Fruit fly (Drosophila melanogaster) whole organism, embryonic: ENCODE results near the gene SelT.

ENCODE experiments used
- Abd-B ChIP-seq: fragments of 200-800 bp; sonication (Bioruptor generic); optimal IDR thresholded peaks from 2 replicates; lab custom pipeline; 2018; ENCODE audit warnings: missing biosample characterization, mild to moderate bottlenecking, missing genetic modification characterization, moderate library complexity
- Adf1 ChIP-seq: fragments of 200-800 bp; sonication (Bioruptor generic); IDR thresholded peaks from 2 replicates; pipeline ENCODE4 v1.3.6; 2022; ENCODE audit warnings: missing biosample characterization, missing genetic modification characterization
- CG10267 ChIP-seq: fragments of 200-800 bp; sonication (Bioruptor generic); optimal IDR thresholded peaks from 2 replicates; lab custom pipeline; 2018; ENCODE audit warnings: missing biosample characterization, mild to moderate bottlenecking, missing genetic modification characterization, moderate library complexity
- CG10321 ChIP-seq: fragments of 200-800 bp; sonication (Bioruptor generic); IDR thresholded peaks from 2 replicates; pipeline ENCODE4 v1.3.6; 2022; ENCODE audit warnings: missing biosample characterization, missing genetic modification characterization
- CG10654 ChIP-seq: fragments of 200-800 bp; sonication (Bioruptor generic); optimal IDR thresholded peaks from 2 replicates; lab custom pipeline; 2016; ENCODE audit warnings: missing biosample characterization, missing genetic modification characterization
- CG11695 ChIP-seq: fragments of 200-800 bp; sonication (Bioruptor generic); IDR thresholded peaks from 3 replicates; pipeline ENCODE4 v1.3.6; 2022; ENCODE audit warnings: missing biosample characterization, missing genetic modification characterization
- CG12071 ChIP-seq: fragments of 200-800 bp; sonication (Bioruptor generic); optimal IDR thresholded peaks from 3 replicates; lab custom pipeline; 2018; ENCODE audit warnings: missing biosample characterization, mild to moderate bottlenecking, missing genetic modification characterization
- CG12769 ChIP-seq: fragments of 200-800 bp; sonication (Bioruptor generic); optimal IDR thresholded peaks from 2 replicates; lab custom pipeline; 2019; ENCODE audit warnings: missing biosample characterization, mild to moderate bottlenecking, missing genetic modification characterization, moderate library complexity
- CG13775 ChIP-seq: fragments of 200-800 bp; sonication (Bioruptor generic); optimal IDR thresholded peaks from 3 replicates; lab custom pipeline; 2017; ENCODE audit warnings: missing biosample characterization, mild to moderate bottlenecking, missing genetic modification characterization
- CG15479 ChIP-seq: fragments of 200-800 bp; sonication (Bioruptor generic); optimal IDR thresholded peaks from 3 replicates; lab custom pipeline; 2019; ENCODE audit warnings: missing biosample characterization, mild to moderate bottlenecking, missing genetic modification characterization, moderate library complexity
- CG1647 ChIP-seq: fragments of 200-800 bp; sonication (Bioruptor generic); optimal IDR thresholded peaks from 3 replicates; lab custom pipeline; 2016; ENCODE audit warnings: missing biosample characterization, missing genetic modification characterization
- CG16815 ChIP-seq: fragments of 200-800 bp; sonication (Bioruptor generic); optimal IDR thresholded peaks from 3 replicates; lab custom pipeline; 2017; ENCODE audit warnings: missing biosample characterization, mild to moderate bottlenecking, missing genetic modification characterization
- CG17186 ChIP-seq: fragments of 200-800 bp; sonication (Bioruptor generic); optimal IDR thresholded peaks from 3 replicates; lab custom pipeline; 2017; ENCODE audit warnings: missing biosample characterization, missing genetic modification reagents, missing genetic modification characterization
- CG2199 ChIP-seq: fragments of 200-800 bp; sonication (Bioruptor generic); IDR thresholded peaks from 3 replicates; pipeline ENCODE4 v1.3.6; 2022; ENCODE audit warnings: missing biosample characterization, missing genetic modification characterization
- CG30020 ChIP-seq: fragments of 200-800 bp; optimal IDR thresholded peaks from 2 replicates; lab custom pipeline; 2019; ENCODE audit warnings: missing biosample characterization, mild to moderate bottlenecking, missing genetic modification characterization, moderate library complexity
- CG30431 ChIP-seq: fragments of 200-800 bp; sonication (Bioruptor generic); optimal IDR thresholded peaks from 2 replicates; lab custom pipeline; 2017; ENCODE audit warnings: missing biosample characterization, missing genetic modification characterization
- CG33213 ChIP-seq: fragments of 200-800 bp; sonication (Bioruptor generic); optimal IDR thresholded peaks from 3 replicates; lab custom pipeline; 2016; ENCODE audit warnings: missing biosample characterization, missing genetic modification characterization
- CG33557 ChIP-seq: fragments of 200-800 bp; sonication (Bioruptor generic); optimal IDR thresholded peaks from 2 replicates; lab custom pipeline; 2019; ENCODE audit warnings: missing biosample characterization, mild to moderate bottlenecking, missing genetic modification characterization, moderate library complexity
- CG43689 ChIP-seq: fragments of 200-800 bp; sonication (Bioruptor generic); IDR thresholded peaks from 2 replicates; pipeline ENCODE4 v1.3.6; 2022; ENCODE audit warnings: missing biosample characterization, missing genetic modification characterization
- CG4820 ChIP-seq: fragments of 200-800 bp; sonication (Bioruptor generic); optimal IDR thresholded peaks from 3 replicates; lab custom pipeline; 2016; ENCODE audit warnings: missing biosample characterization, missing genetic modification characterization
- CG5953 ChIP-seq: fragments of 200-800 bp; sonication (Bioruptor generic); IDR thresholded peaks from 2 replicates; pipeline ENCODE4 v1.3.6; 2022; ENCODE audit warnings: missing biosample characterization, missing genetic modification characterization
- CG6813 ChIP-seq: fragments of 200-800 bp; sonication (Bioruptor generic); optimal IDR thresholded peaks from 2 replicates; lab custom pipeline; 2017; ENCODE audit warnings: missing biosample characterization, missing genetic modification characterization, mild to moderate bottlenecking, moderate library complexity, missing genetic modification reagents
- CG6854 ChIP-seq: fragments of 200-800 bp; sonication (Bioruptor generic); optimal IDR thresholded peaks from 3 replicates; lab custom pipeline; 2017; ENCODE audit warnings: missing biosample characterization, mild to moderate bottlenecking, missing genetic modification characterization
- CG7786 ChIP-seq: fragments of 200-800 bp; sonication (Bioruptor generic); optimal IDR thresholded peaks from 2 replicates; lab custom pipeline; 2016; ENCODE audit warnings: missing biosample characterization, missing genetic modification characterization
- CG8924 ChIP-seq: fragments of 200-800 bp; optimal IDR thresholded peaks from 3 replicates; lab custom pipeline; 2019; ENCODE audit warnings: missing biosample characterization, mild to moderate bottlenecking, missing genetic modification characterization, moderate library complexity
- CG9797 ChIP-seq: fragments of 200-800 bp; sonication (Bioruptor generic); optimal IDR thresholded peaks from 3 replicates; lab custom pipeline; 2018; ENCODE audit warnings: missing biosample characterization, mild to moderate bottlenecking, missing genetic modification characterization
- CG9876 ChIP-seq: fragments of 200-800 bp; sonication (Bioruptor generic); optimal IDR thresholded peaks from 2 replicates; lab custom pipeline; 2016; ENCODE audit warnings: missing biosample characterization, missing genetic modification characterization
- Drgx ChIP-seq: fragments of 200-800 bp; sonication (Bioruptor generic); IDR thresholded peaks from 2 replicates; pipeline ENCODE4 v1.3.6; 2022; ENCODE audit warnings: missing biosample characterization, missing genetic modification characterization
- HHEX ChIP-seq: fragments of 200-800 bp; sonication (Bioruptor generic); optimal IDR thresholded peaks from 3 replicates; lab custom pipeline; 2017; ENCODE audit warnings: missing biosample characterization, mild to moderate bottlenecking, missing genetic modification characterization, missing genetic modification reagents
- HmgD ChIP-seq: fragments of 200-800 bp; sonication (Bioruptor generic); optimal IDR thresholded peaks from 3 replicates; lab custom pipeline; 2016; ENCODE audit warnings: missing biosample characterization, missing genetic modification characterization
- Max ChIP-seq: fragments of 200-800 bp; sonication (Bioruptor generic); optimal IDR thresholded peaks from 2 replicates; lab custom pipeline; 2016; ENCODE audit warnings: missing biosample characterization, mild to moderate bottlenecking, missing genetic modification characterization
- Ravus ChIP-seq: fragments of 200-800 bp; sonication (Bioruptor generic); IDR thresholded peaks from 2 replicates; pipeline ENCODE4 v1.3.6; 2022; ENCODE audit warnings: missing biosample characterization, missing genetic modification characterization
- Rfx ChIP-seq: fragments of 200-800 bp; sonication (Bioruptor generic); IDR thresholded peaks from 2 replicates; pipeline ENCODE4 v1.3.6; 2022; ENCODE audit warnings: missing biosample characterization, missing genetic modification characterization
- az2 ChIP-seq: fragments of 200-800 bp; sonication (Bioruptor generic); optimal IDR thresholded peaks from 3 replicates; lab custom pipeline; 2016; ENCODE audit warnings: missing biosample characterization, missing genetic modification characterization
- bowl ChIP-seq: fragments of 200-800 bp; sonication (Bioruptor generic); IDR thresholded peaks from 2 replicates; pipeline ENCODE4 v1.3.6; 2022; ENCODE audit warnings: missing biosample characterization, missing genetic modification characterization
- cato ChIP-seq: fragments of 200-800 bp; sonication (Bioruptor generic); optimal IDR thresholded peaks from 2 replicates; lab custom pipeline; 2016; ENCODE audit warnings: missing biosample characterization, missing genetic modification characterization, borderline replicate concordance
- caup ChIP-seq: fragments of 200-800 bp; sonication (Bioruptor generic); optimal IDR thresholded peaks from 3 replicates; lab custom pipeline; 2017; ENCODE audit warnings: missing biosample characterization, mild to moderate bottlenecking, missing genetic modification characterization, moderate library complexity; ENCODE audit not compliant: severe bottlenecking
- chn ChIP-seq: fragments of 200-800 bp; sonication (Bioruptor generic); optimal IDR thresholded peaks from 2 replicates; lab custom pipeline; 2016; ENCODE audit warnings: missing biosample characterization, missing genetic modification characterization
- ci ChIP-seq: fragments of 200-800 bp; sonication (Bioruptor generic); IDR thresholded peaks from 3 replicates; pipeline ENCODE4 v1.3.6; 2022; ENCODE audit warnings: missing biosample characterization, missing genetic modification characterization
- ewg ChIP-seq: fragments of 200-800 bp; sonication (Bioruptor generic); optimal IDR thresholded peaks from 3 replicates; lab custom pipeline; 2017; ENCODE audit warnings: mild to moderate bottlenecking, missing biosample characterization, missing genetic modification reagents, missing genetic modification characterization
- gt ChIP-seq: fragments of 200-800 bp; sonication (Bioruptor generic); IDR thresholded peaks from 2 replicates; pipeline ENCODE4 v1.3.6; 2022; ENCODE audit warnings: missing biosample characterization, missing genetic modification characterization
- lab ChIP-seq: fragments of 200-800 bp; sonication (Bioruptor generic); optimal IDR thresholded peaks from 3 replicates; lab custom pipeline; 2017; ENCODE audit warnings: missing biosample characterization, missing genetic modification characterization, mild to moderate bottlenecking, moderate library complexity, missing genetic modification reagents
- nau ChIP-seq: fragments of 200-800 bp; sonication (Bioruptor generic); optimal IDR thresholded peaks from 3 replicates; lab custom pipeline; 2017; ENCODE audit warnings: missing biosample characterization, mild to moderate bottlenecking, missing genetic modification characterization, missing genetic modification reagents
- nom ChIP-seq: fragments of 200-800 bp; sonication (Bioruptor generic); optimal IDR thresholded peaks from 2 replicates; lab custom pipeline; 2017; ENCODE audit warnings: missing biosample characterization, missing genetic modification characterization, mild to moderate bottlenecking, moderate library complexity, missing genetic modification reagents
- oc ChIP-seq: fragments of 200-800 bp; sonication (Bioruptor generic); optimal IDR thresholded peaks from 2 replicates; lab custom pipeline; 2018; ENCODE audit warnings: missing biosample characterization, mild to moderate bottlenecking, missing genetic modification characterization, moderate library complexity
- pfk ChIP-seq: fragments of 200-800 bp; sonication (Bioruptor generic); optimal IDR thresholded peaks from 2 replicates; lab custom pipeline; 2018; ENCODE audit warnings: missing biosample characterization, mild to moderate bottlenecking, missing genetic modification characterization, moderate library complexity
- pnt ChIP-seq: fragments of 200-800 bp; sonication (Bioruptor generic); optimal IDR thresholded peaks from 3 replicates; lab custom pipeline; 2016; ENCODE audit warnings: missing biosample characterization, missing genetic modification characterization
- stc ChIP-seq: fragments of 200-800 bp; sonication (Bioruptor generic); IDR thresholded peaks from 2 replicates; pipeline ENCODE4 v1.3.6; 2022; ENCODE audit warnings: missing biosample characterization, missing genetic modification characterization
- z ChIP-seq: fragments of 200-800 bp; sonication (Bioruptor generic); IDR thresholded peaks from 3 replicates; pipeline ENCODE4 v1.3.6; 2022; ENCODE audit warnings: missing biosample characterization, missing genetic modification characterization

The SelT gene

dm6 chr2L:5044892-5045619 lies 34.3 kb downstream of the SelT start (continued):
- TF ChIP-seq CG10321 (GFP tag; lab: Robert Waterston, UW): 0 out of 2 replicates have a peak, but pooled peaks have one; percentile 35
- TF ChIP-seq CG12769 (tag; lab: Kevin White, UChicago): peak; percentile 6
- peak; percentile 67 for TF ChIP-seq CG13775
- no peak for TF ChIP-seq HmgD (GFP tag; lab: Kevin White, UChicago)
- peak; percentile 51 for TF ChIP-seq chn (GFP tag; lab: Kevin White, UChicago)
- TF ChIP-seq CG1647 (GFP tag; lab: Kevin White, UChicago): no peak
- TF ChIP-seq HHEX (GFP tag; lab: Kevin White, UChicago): peak; percentile 69
- TF ChIP-seq CG8924 (tag; lab: Kevin White, UChicago): peak; percentile 57
- peak; percentile 16 for TF ChIP-seq nau (GFP tag; lab: Kevin White, UChicago)
- TF ChIP-seq CG6854 (GFP tag; lab: Kevin White, UChicago): no peak
- peak; percentile 53 for TF ChIP-seq CG10267
- TF ChIP-seq caup (GFP tag; lab: Kevin White, UChicago): peak; percentile 16
- no peak for TF ChIP-seq gt
- no peak for TF ChIP-seq CG12071
- TF ChIP-seq CG30431 (GFP tag; lab: Kevin White, UChicago): no peak
- peak; percentile 3 for TF ChIP-seq CG33213 (GFP tag; lab: Kevin White, UChicago)
- TF ChIP-seq lab (GFP tag; lab: Kevin White, UChicago): peak; percentile 67
- peak; percentile 49; the same call in 1 of the 2 replicates for TF ChIP-seq CG5953
- TF ChIP-seq bowl (GFP tag; lab: Robert Waterston, UW): 0 out of 2 replicates have a peak, but pooled peaks have one; percentile 45
- TF ChIP-seq Drgx: peak; percentile 38
- peak; percentile 74 for TF ChIP-seq CG2199 (GFP tag; lab: Robert Waterston, UW)
- TF ChIP-seq CG4820: peak; percentile 10
- peak; percentile 36 for TF ChIP-seq ewg (GFP tag; lab: Kevin White, UChicago)
- peak; percentile 52 for TF ChIP-seq nom (GFP tag; lab: Kevin White, UChicago)
- TF ChIP-seq ci (GFP tag; lab: Robert Waterston, UW): peak; percentile 85
- TF ChIP-seq CG7786 (GFP tag; lab: Kevin White, UChicago): peak; percentile 26
- peak; percentile 48 for TF ChIP-seq az2
- no peak for TF ChIP-seq Adf1 (GFP tag; lab: Robert Waterston, UW)
- TF ChIP-seq CG15479 (GFP tag; lab: Kevin White, UChicago): no peak
- peak; percentile 42 for TF ChIP-seq Max (GFP tag; lab: Kevin White, UChicago)
- peak; percentile 41; the same call in 1 of the 2 replicates for TF ChIP-seq stc (GFP tag; lab: Robert Waterston, UW)
- TF ChIP-seq pnt (GFP tag; lab: Kevin White, UChicago): peak; percentile 22
- TF ChIP-seq CG17186 (GFP tag; lab: Kevin White, UChicago): no peak
- no peak for TF ChIP-seq cato
- peak; percentile 63 for TF ChIP-seq Rfx (GFP tag; lab: Robert Waterston, UW)
- peak; percentile 10 for TF ChIP-seq CG9876
- no peak for TF ChIP-seq CG9797 (GFP tag; lab: Kevin White, UChicago)
- TF ChIP-seq CG30020 (tag; lab: Kevin White, UChicago): no peak
- peak; percentile 1 for TF ChIP-seq CG16815 (GFP tag; lab: Kevin White, UChicago)
- TF ChIP-seq oc (tag; lab: Kevin White, UChicago): no peak
- TF ChIP-seq CG11695 (GFP tag; lab: Robert Waterston, UW): peak; percentile 57; the same call in 1 of the 3 replicates
- no peak for TF ChIP-seq z
- TF ChIP-seq CG33557 (GFP tag; lab: Kevin White, UChicago): no peak
- peak; percentile 14 for TF ChIP-seq CG10654 (GFP tag; lab: Kevin White, UChicago)
- no peak for TF ChIP-seq Ravus
- no peak for TF ChIP-seq pfk (GFP tag; lab: Kevin White, UChicago)
- peak; percentile 24 for TF ChIP-seq Abd-B (GFP tag; lab: Kevin White, UChicago)
- no peak for TF ChIP-seq CG43689 (GFP tag; lab: Robert Waterston, UW)
- TF ChIP-seq CG6813 (GFP tag; lab: Kevin White, UChicago): peak; percentile 51
